Worm (Caenorhabditis elegans) whole organism, young adult: ENCODE measurements around the gene srd-44.

Source experiments
- B0019.2 ChIP-seq: fragments of 200-800 bp; sonication (Bioruptor generic); conservative IDR thresholded peaks from 2 replicates; pipeline ENCODE4 v1.3.6; 2022; ENCODE audit warnings: missing genetic modification reagents, missing genetic modification characterization, missing compliant biosample characterization
- F10E7.11 ChIP-seq: sonication (generic microtip); optimal IDR thresholded peaks from 2 replicates; lab custom pipeline; 2017; ENCODE audit warnings: mild to moderate bottlenecking, missing genetic modification characterization, moderate library complexity, missing compliant biosample characterization
- F23B12.7 ChIP-seq: sonication (generic microtip); optimal IDR thresholded peaks from 2 replicates; lab custom pipeline; 2017; ENCODE audit warnings: missing genetic modification characterization, mild to moderate bottlenecking, missing compliant biosample characterization, antibody characterized with exemption, moderate library complexity; ENCODE audit not compliant: insufficient read depth
- F52B5.7 ChIP-seq: sonication (generic microtip); optimal IDR thresholded peaks from 2 replicates; lab custom pipeline; 2016; ENCODE audit warnings: mild to moderate bottlenecking, missing genetic modification characterization, missing compliant biosample characterization
- F55B11.4 ChIP-seq: sonication (generic microtip); optimal IDR thresholded peaks from 2 replicates; lab custom pipeline; 2016; ENCODE audit warnings: missing compliant biosample characterization, missing genetic modification characterization, borderline replicate concordance; ENCODE audit not compliant: insufficient read depth
- F57A8.1 ChIP-seq: fragments of 200-800 bp; sonication (Bioruptor generic); optimal IDR thresholded peaks from 2 replicates; lab custom pipeline; 2018; ENCODE audit warnings: mild to moderate bottlenecking, missing genetic modification characterization, moderate library complexity, missing compliant biosample characterization
- K12H6.12 ChIP-seq: fragments of 200-800 bp; sonication (Bioruptor generic); optimal IDR thresholded peaks from 2 replicates; lab custom pipeline; 2018; ENCODE audit warnings: mild to moderate bottlenecking, missing genetic modification characterization, missing compliant biosample characterization
- Y53F4B.3 ChIP-seq: fragments of 200-800 bp; sonication (Bioruptor generic); IDR thresholded peaks from 2 replicates; pipeline ENCODE4 v1.3.6; 2022; ENCODE audit warnings: missing genetic modification reagents, missing genetic modification characterization, missing compliant biosample characterization
- Y56A3A.18 ChIP-seq: fragments of 200-800 bp; sonication (Bioruptor generic); IDR thresholded peaks from 2 replicates; pipeline ENCODE4 v1.3.6; 2022; ENCODE audit warnings: missing genetic modification reagents, missing genetic modification characterization, missing compliant biosample characterization
- Y95B8A.8 ChIP-seq: fragments of 200-800 bp; sonication (Bioruptor generic); IDR thresholded peaks from 2 replicates; pipeline ENCODE4 v1.3.6; 2022; ENCODE audit warnings: missing genetic modification reagents, missing genetic modification characterization, missing compliant biosample characterization
- ZK185.1 ChIP-seq: sonication (generic microtip); optimal IDR thresholded peaks from 2 replicates; lab custom pipeline; 2016; ENCODE audit warnings: mild to moderate bottlenecking, missing genetic modification characterization, missing compliant biosample characterization; ENCODE audit not compliant: poor library complexity, severe bottlenecking
- athp-1 ChIP-seq: sonication (generic microtip); optimal IDR thresholded peaks from 2 replicates; lab custom pipeline; 2017; ENCODE audit warnings: mild to moderate bottlenecking, missing genetic modification characterization, missing compliant biosample characterization
- attf-3 ChIP-seq: fragments of 200-800 bp; sonication (Bioruptor generic); conservative IDR thresholded peaks from 2 replicates; pipeline ENCODE4 v1.3.6; 2022; ENCODE audit warnings: missing genetic modification reagents, missing genetic modification characterization, missing compliant biosample characterization
- attf-5 ChIP-seq: fragments of 200-800 bp; sonication (Bioruptor generic); optimal IDR thresholded peaks from 2 replicates; lab custom pipeline; 2018; ENCODE audit warnings: mild to moderate bottlenecking, missing genetic modification characterization, missing compliant biosample characterization
- bed-1 ChIP-seq: fragments of 200-800 bp; sonication (Bioruptor generic); IDR thresholded peaks from 2 replicates; pipeline ENCODE4 v1.3.6; 2022; ENCODE audit warnings: missing genetic modification reagents, missing genetic modification characterization, missing compliant biosample characterization
- ccch-3 ChIP-seq: fragments of 200-800 bp; sonication (Bioruptor generic); optimal IDR thresholded peaks from 2 replicates; lab custom pipeline; 2018; ENCODE audit warnings: mild to moderate bottlenecking, missing genetic modification characterization, missing compliant biosample characterization
- ceh-100 ChIP-seq: fragments of 200-800 bp; sonication (Bioruptor generic); IDR thresholded peaks from 2 replicates; pipeline ENCODE4 v1.3.6; 2022; ENCODE audit warnings: missing genetic modification reagents, missing genetic modification characterization, missing compliant biosample characterization
- ceh-27 ChIP-seq: fragments of 200-800 bp; sonication (Bioruptor generic); optimal IDR thresholded peaks from 2 replicates; lab custom pipeline; 2018; ENCODE audit warnings: mild to moderate bottlenecking, missing genetic modification characterization, moderate library complexity, missing compliant biosample characterization
- ceh-91 ChIP-seq: fragments of 200-800 bp; sonication (Bioruptor generic); IDR thresholded peaks from 2 replicates; pipeline ENCODE4 v1.3.6; 2022; ENCODE audit warnings: missing genetic modification reagents, missing genetic modification characterization, missing compliant biosample characterization
- chd-7 ChIP-seq: sonication (generic microtip); optimal IDR thresholded peaks from 2 replicates; lab custom pipeline; 2016; ENCODE audit warnings: mild to moderate bottlenecking, missing genetic modification characterization, moderate library complexity, missing compliant biosample characterization
- die-1 ChIP-seq: sonication (generic microtip); optimal IDR thresholded peaks from 2 replicates; lab custom pipeline; 2016; ENCODE audit warnings: missing genotype, mild to moderate bottlenecking, missing genetic modification characterization, missing compliant biosample characterization
- dpff-1 ChIP-seq: sonication (generic microtip); optimal IDR thresholded peaks from 2 replicates; lab custom pipeline; 2017; ENCODE audit warnings: mild to moderate bottlenecking, missing genetic modification characterization, missing compliant biosample characterization
- egl-44 ChIP-seq: fragments of 200-800 bp; sonication (Bioruptor generic); IDR thresholded peaks from 2 replicates; pipeline ENCODE4 v1.3.6; 2022; ENCODE audit warnings: missing genetic modification reagents, missing genetic modification characterization, missing compliant biosample characterization
- ekl-4 ChIP-seq: fragments of 200-800 bp; sonication (Bioruptor generic); IDR thresholded peaks from 2 replicates; pipeline ENCODE4 v1.3.6; 2022; ENCODE audit warnings: missing genetic modification reagents, missing genetic modification characterization, missing compliant biosample characterization
- fkh-3 ChIP-seq: sonication (generic microtip); optimal IDR thresholded peaks from 2 replicates; lab custom pipeline; 2016; ENCODE audit warnings: mild to moderate bottlenecking, missing genetic modification characterization, missing compliant biosample characterization
- lag-1 ChIP-seq: fragments of 200-800 bp; sonication (Bioruptor generic); IDR thresholded peaks from 2 replicates; pipeline ENCODE4 v1.3.6; 2022; ENCODE audit warnings: missing genetic modification reagents, missing genetic modification characterization, missing compliant biosample characterization
- let-526 ChIP-seq: fragments of 200-800 bp; sonication (Bioruptor generic); IDR thresholded peaks from 2 replicates; pipeline ENCODE4 v1.3.6; 2022; ENCODE audit warnings: missing genetic modification reagents, missing genetic modification characterization, missing compliant biosample characterization
- lin-26 ChIP-seq: fragments of 200-800 bp; sonication (Bioruptor generic); IDR thresholded peaks from 2 replicates; pipeline ENCODE4 v1.3.6; 2022; ENCODE audit warnings: missing genetic modification reagents, missing genetic modification characterization, missing compliant biosample characterization
- lin-54 ChIP-seq: fragments of 200-800 bp; sonication (Bioruptor generic); optimal IDR thresholded peaks from 2 replicates; lab custom pipeline; 2018; ENCODE audit warnings: mild to moderate bottlenecking, missing genetic modification characterization, missing compliant biosample characterization
- lir-1 ChIP-seq: fragments of 200-800 bp; sonication (Bioruptor generic); conservative IDR thresholded peaks from 2 replicates; pipeline ENCODE4 v1.3.6; 2022; ENCODE audit warnings: missing genetic modification reagents, missing genetic modification characterization, missing compliant biosample characterization
- mcd-1 ChIP-seq: fragments of 200-800 bp; sonication (Bioruptor generic); IDR thresholded peaks from 2 replicates; pipeline ENCODE4 v1.3.6; 2022; ENCODE audit warnings: missing genetic modification reagents, missing genetic modification characterization, missing compliant biosample characterization
- mel-28 ChIP-seq: sonication (generic microtip); optimal IDR thresholded peaks from 2 replicates; lab custom pipeline; 2016; ENCODE audit warnings: borderline replicate concordance, mild to moderate bottlenecking, missing genetic modification characterization, missing compliant biosample characterization
- nfya-2 ChIP-seq: fragments of 200-800 bp; sonication (Bioruptor generic); IDR thresholded peaks from 2 replicates; pipeline ENCODE4 v1.3.6; 2022; ENCODE audit warnings: missing genetic modification reagents, missing genetic modification characterization, missing compliant biosample characterization
- nhr-179 ChIP-seq: sonication (generic microtip); optimal IDR thresholded peaks from 2 replicates; lab custom pipeline; 2016; ENCODE audit warnings: mild to moderate bottlenecking, missing genetic modification characterization, missing compliant biosample characterization
- nhr-27 ChIP-seq: fragments of 200-800 bp; sonication (Bioruptor generic); optimal IDR thresholded peaks from 2 replicates; lab custom pipeline; 2018; ENCODE audit warnings: mild to moderate bottlenecking, missing genetic modification characterization, moderate library complexity, missing compliant biosample characterization
- nhr-80 ChIP-seq: sonication (generic microtip); optimal IDR thresholded peaks from 2 replicates; lab custom pipeline; 2016; ENCODE audit warnings: missing genetic modification characterization, missing compliant biosample characterization
- pha-4 ChIP-seq: fragments of 150-350 bp; sonication (generic microtip); optimal IDR thresholded peaks from 2 replicates; lab custom pipeline; 2014; ENCODE audit warnings: missing biosample characterization, missing genetic modification reagents, missing genetic modification characterization
- rec-8 ChIP-seq, 2 experiments: sonication (generic microtip); optimal IDR thresholded peaks; 2 replicates each; lab custom pipeline; 2016; ENCODE audit warnings: mild to moderate bottlenecking in 2 of 2, missing genetic modification characterization in 2 of 2, missing genetic modification reagents in 2 of 2, missing genotype in 2 of 2, missing biosample characterization in 1 of 2, missing compliant biosample characterization in 1 of 2, moderate library complexity in 1 of 2
- repo-1 ChIP-seq: sonication (generic microtip); optimal IDR thresholded peaks from 2 replicates; lab custom pipeline; 2017; ENCODE audit warnings: mild to moderate bottlenecking, missing genetic modification characterization, missing compliant biosample characterization
- rpc-1 ChIP-seq, 2 experiments: fragments of 150-350 bp in 1 of 2; sonication (generic microtip) in 1 of 2; optimal IDR thresholded peaks; 2 replicates each; lab custom pipeline; 2014 to 2018; ENCODE audit warnings: missing biosample characterization in 1 of 2, missing genetic modification characterization in 1 of 2, missing genetic modification reagents in 1 of 2, missing genotype in 1 of 2
- snpc-1.1 ChIP-seq: sonication (generic microtip); optimal IDR thresholded peaks from 2 replicates; lab custom pipeline; 2017; ENCODE audit warnings: missing genetic modification characterization, mild to moderate bottlenecking, missing compliant biosample characterization, antibody characterized with exemption, moderate library complexity, missing genotype, missing genetic modification reagents; ENCODE audit not compliant: insufficient read depth
- snpc-1.3 ChIP-seq: sonication (generic microtip); optimal IDR thresholded peaks from 2 replicates; lab custom pipeline; 2017; ENCODE audit warnings: missing genetic modification characterization, mild to moderate bottlenecking, missing compliant biosample characterization, antibody characterized with exemption, moderate library complexity, missing genotype, missing genetic modification reagents; ENCODE audit not compliant: insufficient read depth
- snpc-3.4 ChIP-seq: sonication (generic microtip); optimal IDR thresholded peaks from 2 replicates; lab custom pipeline; 2017; ENCODE audit warnings: missing genetic modification characterization, mild to moderate bottlenecking, missing compliant biosample characterization, antibody characterized with exemption, moderate library complexity, missing genotype, missing genetic modification reagents
- somi-1 ChIP-seq: fragments of 200-800 bp; sonication (Bioruptor generic); optimal IDR thresholded peaks from 2 replicates; lab custom pipeline; 2018; ENCODE audit warnings: mild to moderate bottlenecking, missing genetic modification characterization, missing compliant biosample characterization
- ztf-22 ChIP-seq: fragments of 200-800 bp; sonication (Bioruptor generic); optimal IDR thresholded peaks from 2 replicates; lab custom pipeline; 2018; ENCODE audit warnings: mild to moderate bottlenecking, missing genetic modification characterization, moderate library complexity, missing compliant biosample characterization
- ztf-25 ChIP-seq: fragments of 200-800 bp; sonication (Bioruptor generic); IDR thresholded peaks from 2 replicates; pipeline ENCODE4 v1.3.6; 2022; ENCODE audit warnings: missing genetic modification reagents, missing genetic modification characterization, missing compliant biosample characterization
- ztf-3 ChIP-seq: fragments of 200-800 bp; sonication (Bioruptor generic); optimal IDR thresholded peaks from 2 replicates; lab custom pipeline; 2018; ENCODE audit warnings: mild to moderate bottlenecking, missing genetic modification characterization, missing compliant biosample characterization

Gene srd-44

ce11 chrX:12367498-12367897, 29.3 kb downstream of the srd-44 start:
- no peak for TF ChIP-seq ceh-100 (GFP tag; lab: Robert Waterston, UW)
- peak; percentile 54 for TF ChIP-seq mcd-1 (GFP tag; lab: Robert Waterston, UW)
- peak; percentile 31 for TF ChIP-seq somi-1 (GFP tag; lab: Kevin White, UChicago)
- no peak for TF ChIP-seq F23B12.7
- TF ChIP-seq F57A8.1, result no peak
- TF ChIP-seq nfya-2 (GFP tag; lab: Robert Waterston, UW), result no peak
- TF ChIP-seq nhr-179 (tag; lab: Kevin White, UChicago), result no peak
- 0 out of 2 replicates have a peak, but pooled peaks have one; percentile 46 for TF ChIP-seq ztf-25
- 0 out of 2 replicates have a peak, but pooled peaks have one; percentile 28 for TF ChIP-seq lir-1
- TF ChIP-seq mel-28 (tag; lab: Kevin White, UChicago), result no peak
- peak; percentile 41; the same call in 1 of the 2 replicates for TF ChIP-seq ekl-4 (GFP tag; lab: Robert Waterston, UW)
- TF ChIP-seq B0019.2 (GFP tag; lab: Robert Waterston, UW), result no peak
- 0 out of 2 replicates have a peak, but pooled peaks have one; percentile 35 for TF ChIP-seq attf-3 (GFP tag; lab: Robert Waterston, UW)
- no peak for TF ChIP-seq let-526
- peak; percentile 80 for TF ChIP-seq die-1
- no peak for TF ChIP-seq fkh-3 (tag; lab: Kevin White, UChicago)
- TF ChIP-seq rpc-1 (optimal IDR thresholded peaks at IDR 0.05; lab: Kevin White, UChicago), result peak; percentile 65
- peak; percentile 81 for TF ChIP-seq rpc-1 (tag; optimal IDR thresholded peaks at IDR 0.05; lab: Kevin White, UChicago)
- no peak for TF ChIP-seq ccch-3 (GFP tag; lab: Kevin White, UChicago)
- no peak for TF ChIP-seq bed-1 (GFP tag; lab: Robert Waterston, UW)
- no peak for TF ChIP-seq F10E7.11 (tag; lab: Kevin White, UChicago)
- TF ChIP-seq Y53F4B.3 (GFP tag; lab: Robert Waterston, UW), result peak; percentile 46; the same call in 1 of the 2 replicates
- no peak for TF ChIP-seq F52B5.7 (tag; lab: Kevin White, UChicago)
- TF ChIP-seq F55B11.4 (tag; lab: Kevin White, UChicago), result no peak
- peak; percentile 59 for TF ChIP-seq snpc-1.3 (tag; lab: Kevin White, UChicago)
- peak; percentile 75 for TF ChIP-seq ceh-27 (GFP tag; lab: Kevin White, UChicago)
- TF ChIP-seq dpff-1, result no peak
- peak; percentile 80; the same call in 1 of the 2 replicates for TF ChIP-seq egl-44 (GFP tag; lab: Robert Waterston, UW)
- peak; percentile 5 for TF ChIP-seq snpc-1.1
- TF ChIP-seq ceh-91 (GFP tag; lab: Robert Waterston, UW), result no peak
- no peak for TF ChIP-seq pha-4
- peak; percentile 28 for TF ChIP-seq attf-5 (GFP tag; lab: Kevin White, UChicago)
- peak; percentile 38 for TF ChIP-seq K12H6.12
- TF ChIP-seq nhr-80, result no peak
- TF ChIP-seq chd-7 (tag; lab: Kevin White, UChicago), result peak; percentile 30
- peak; percentile 17 to 56 for TF ChIP-seq rec-8 (tag; optimal IDR thresholded peaks at IDR 0.05; lab: Kevin White, UChicago)
- no peak for TF ChIP-seq ztf-22 (GFP tag; lab: Kevin White, UChicago)
- TF ChIP-seq athp-1 (tag; lab: Kevin White, UChicago), result no peak
- 0 out of 2 replicates have a peak, but pooled peaks have one; percentile 55 for TF ChIP-seq Y95B8A.8 (GFP tag; lab: Robert Waterston, UW)
- no peak for TF ChIP-seq repo-1 (tag; lab: Kevin White, UChicago)
- no peak for TF ChIP-seq snpc-3.4 (tag; lab: Kevin White, UChicago)
- no peak for TF ChIP-seq lag-1 (GFP tag; lab: Robert Waterston, UW)
- peak; percentile 27 for TF ChIP-seq lin-54 (GFP tag; lab: Kevin White, UChicago)
- no peak for TF ChIP-seq ztf-3
- TF ChIP-seq Y56A3A.18 (GFP tag; lab: Robert Waterston, UW), result 0 out of 2 replicates have a peak, but pooled peaks have one; percentile 71
- peak; percentile 86 for TF ChIP-seq lin-26 (GFP tag; lab: Robert Waterston, UW)
- TF ChIP-seq ZK185.1 (tag; lab: Kevin White, UChicago), result peak; percentile 67
- no peak for TF ChIP-seq nhr-27 (tag; lab: Kevin White, UChicago)
